Worm (Caenorhabditis elegans) whole organism, late embryonic: ENCODE measurements around the gene Y48C3A.5.

Experiments used
- C08G9.2 ChIP-seq: sonication (generic microtip); optimal IDR thresholded peaks from 2 replicates; lab custom pipeline; 2016; ENCODE audit warnings: mild to moderate bottlenecking, missing genetic modification characterization, moderate library complexity, missing compliant biosample characterization
- K09A11.1 ChIP-seq: sonication (generic microtip); optimal IDR thresholded peaks from 2 replicates; lab custom pipeline; 2017; ENCODE audit warnings: antibody characterized with exemption, mild to moderate bottlenecking, missing genetic modification characterization, missing compliant biosample characterization; ENCODE audit not compliant: insufficient read depth
- T23F11.4 ChIP-seq: fragments of 200-800 bp; sonication (Bioruptor generic); optimal IDR thresholded peaks from 2 replicates; lab custom pipeline; 2018; ENCODE audit warnings: mild to moderate bottlenecking, missing genetic modification characterization, missing compliant biosample characterization
- ceh-14 ChIP-seq: sonication (generic microtip); optimal IDR thresholded peaks from 2 replicates; lab custom pipeline; 2016; ENCODE audit warnings: missing genotype, missing genetic modification characterization, missing compliant biosample characterization
- ceh-22 ChIP-seq: sonication (generic microtip); optimal IDR thresholded peaks from 2 replicates; lab custom pipeline; 2017; ENCODE audit warnings: missing biosample characterization, missing genetic modification characterization
- ceh-31 ChIP-seq: sonication (generic microtip); optimal IDR thresholded peaks from 2 replicates; lab custom pipeline; 2016; ENCODE audit warnings: missing genetic modification characterization, missing compliant biosample characterization
- ceh-34 ChIP-seq: sonication (generic microtip); optimal IDR thresholded peaks from 2 replicates; lab custom pipeline; 2016; ENCODE audit warnings: mild to moderate bottlenecking, missing genetic modification characterization, missing compliant biosample characterization
- elt-2 ChIP-seq: sonication (generic microtip); optimal IDR thresholded peaks from 2 replicates; lab custom pipeline; 2016; ENCODE audit warnings: missing genetic modification reagents, missing genetic modification characterization, missing compliant biosample characterization
- elt-4 ChIP-seq: sonication (generic microtip); optimal IDR thresholded peaks from 2 replicates; lab custom pipeline; 2016; ENCODE audit warnings: missing genetic modification characterization, missing compliant biosample characterization
- eyg-1 ChIP-seq: sonication (generic microtip); optimal IDR thresholded peaks from 2 replicates; lab custom pipeline; 2016; ENCODE audit warnings: missing genotype, missing genetic modification characterization, missing compliant biosample characterization
- fkh-10 ChIP-seq: fragments of 150-350 bp; optimal IDR thresholded peaks from 2 replicates; lab custom pipeline; 2014; ENCODE audit warnings: missing biosample characterization, missing genetic modification reagents, missing genetic modification characterization
- fkh-6 ChIP-seq: sonication (generic microtip); optimal IDR thresholded peaks from 2 replicates; lab custom pipeline; 2016; ENCODE audit warnings: missing genetic modification characterization, missing compliant biosample characterization
- gmeb-2 ChIP-seq: sonication (generic microtip); optimal IDR thresholded peaks from 2 replicates; lab custom pipeline; 2016; ENCODE audit warnings: missing genetic modification characterization, inconsistent platforms, missing compliant biosample characterization
- hlh-15 ChIP-seq: sonication (generic microtip); optimal IDR thresholded peaks from 2 replicates; lab custom pipeline; 2016; ENCODE audit warnings: missing genetic modification characterization, missing compliant biosample characterization
- hlh-8 ChIP-seq: sonication (generic microtip); optimal IDR thresholded peaks from 2 replicates; lab custom pipeline; 2016; ENCODE audit warnings: missing genotype, missing genetic modification characterization, missing compliant biosample characterization
- lin-11 ChIP-seq: fragments of 200-800 bp; sonication (Bioruptor generic); optimal IDR thresholded peaks from 2 replicates; lab custom pipeline; 2018; ENCODE audit warnings: mild to moderate bottlenecking, missing genetic modification characterization, missing compliant biosample characterization
- mec-3 ChIP-seq: sonication (generic microtip); optimal IDR thresholded peaks from 2 replicates; lab custom pipeline; 2016; ENCODE audit warnings: borderline replicate concordance, missing genetic modification characterization, missing compliant biosample characterization
- nfya-1 ChIP-seq: sonication (generic microtip); optimal IDR thresholded peaks from 2 replicates; lab custom pipeline; 2017; ENCODE audit warnings: missing genetic modification characterization, mild to moderate bottlenecking, missing compliant biosample characterization, antibody characterized with exemption, moderate library complexity
- odd-2 ChIP-seq: sonication (generic microtip); optimal IDR thresholded peaks from 2 replicates; lab custom pipeline; 2017; ENCODE audit warnings: antibody characterized with exemption, mild to moderate bottlenecking, missing genetic modification characterization, missing compliant biosample characterization
- pat-9 ChIP-seq: fragments of 200-800 bp; sonication (Bioruptor generic); optimal IDR thresholded peaks from 2 replicates; lab custom pipeline; 2018; ENCODE audit warnings: mild to moderate bottlenecking, missing genetic modification characterization, moderate library complexity, missing compliant biosample characterization
- ref-2 ChIP-seq: sonication (generic microtip); optimal IDR thresholded peaks from 2 replicates; lab custom pipeline; 2016; ENCODE audit warnings: missing genetic modification characterization, missing compliant biosample characterization
- rnt-1 ChIP-seq: sonication (generic microtip); optimal IDR thresholded peaks from 2 replicates; lab custom pipeline; 2016; ENCODE audit warnings: missing genetic modification characterization, missing compliant biosample characterization
- sdc-2 ChIP-seq: sonication (generic microtip); optimal IDR thresholded peaks from 2 replicates; lab custom pipeline; 2016; ENCODE audit warnings: missing genotype, missing genetic modification characterization, missing compliant biosample characterization
- sox-2 ChIP-seq: fragments of 200-800 bp; sonication (Bioruptor generic); IDR thresholded peaks from 2 replicates; pipeline ENCODE4 v1.3.6; 2022; ENCODE audit warnings: missing genetic modification reagents, missing genetic modification characterization, missing compliant biosample characterization
- sox-4 ChIP-seq: sonication (generic microtip); optimal IDR thresholded peaks from 2 replicates; lab custom pipeline; 2017; ENCODE audit warnings: mild to moderate bottlenecking, missing genetic modification characterization, inconsistent platforms, missing compliant biosample characterization
- tbx-7 ChIP-seq: sonication (generic microtip); optimal IDR thresholded peaks from 2 replicates; lab custom pipeline; 2016; ENCODE audit warnings: missing genotype, missing genetic modification characterization, missing compliant biosample characterization
- unc-3 ChIP-seq, 2 experiments: fragments of 200-800 bp in 1 of 2; sonication (Bioruptor generic) in 1 of 2; sonication (generic microtip) in 1 of 2; conservative IDR thresholded peaks in 1 of 2; optimal IDR thresholded peaks in 1 of 2; 2 replicates each; pipeline versions ENCODE4 v1.3.6 to Lab custom; 2016 to 2022; ENCODE audit warnings: missing compliant biosample characterization in 2 of 2, missing genetic modification characterization in 2 of 2, missing genetic modification reagents in 1 of 2
- unc-42 ChIP-seq: sonication (generic microtip); optimal IDR thresholded peaks from 2 replicates; lab custom pipeline; 2016; ENCODE audit warnings: missing genotype, missing genetic modification characterization, missing compliant biosample characterization
- unc-55 ChIP-seq: sonication (generic microtip); optimal IDR thresholded peaks from 2 replicates; lab custom pipeline; 2017; ENCODE audit warnings: missing biosample characterization, missing genetic modification reagents, missing genetic modification characterization
- zip-5 ChIP-seq: sonication (generic microtip); optimal IDR thresholded peaks from 2 replicates; lab custom pipeline; 2016; ENCODE audit warnings: missing genetic modification characterization, missing compliant biosample characterization

Gene Y48C3A.5

DNA sequence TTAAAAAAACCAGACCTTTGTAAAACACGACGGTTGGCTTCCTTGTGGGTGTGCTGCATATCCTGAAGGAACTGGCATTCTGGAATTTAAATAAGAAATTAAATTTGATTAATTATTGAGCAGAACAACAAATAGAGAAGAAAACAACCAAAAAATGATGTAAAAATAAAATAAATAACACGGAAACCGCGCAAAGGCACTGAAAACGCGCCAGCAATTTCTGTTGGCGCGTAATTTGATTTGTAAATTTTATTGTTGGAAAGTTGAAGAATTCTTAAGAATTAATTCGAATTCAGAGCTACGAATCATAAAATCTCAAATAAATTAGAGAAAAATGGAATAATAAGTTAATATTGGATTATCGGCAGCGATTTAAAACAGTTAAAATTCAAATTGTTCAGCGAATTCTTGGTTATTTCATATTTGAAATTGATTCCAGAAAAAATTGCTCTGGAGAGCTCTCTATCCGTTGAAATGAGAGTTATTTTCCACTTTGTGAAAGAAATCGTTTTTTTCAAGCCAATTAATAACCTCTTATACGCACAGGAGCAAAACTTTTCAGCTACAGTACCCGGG, 33.0 kb upstream of the Y48C3A.5 start, which contains the start of gene romo-1:
TSS of gene romo-1 (minus strand) at position 79 of the 576 bp plus-strand sequence.
- TF ChIP-seq gmeb-2 (tag; lab: Kevin White, UChicago) = no peak
- TF ChIP-seq sox-4 = no peak
- TF ChIP-seq odd-2 (tag; lab: Kevin White, UChicago) = no peak
- TF ChIP-seq nfya-1 (tag; lab: Kevin White, UChicago) = peak; percentile 6
- no peak for TF ChIP-seq ceh-34
- TF ChIP-seq ceh-22 = no peak
- peak; percentile 57 for TF ChIP-seq unc-42

DNA sequence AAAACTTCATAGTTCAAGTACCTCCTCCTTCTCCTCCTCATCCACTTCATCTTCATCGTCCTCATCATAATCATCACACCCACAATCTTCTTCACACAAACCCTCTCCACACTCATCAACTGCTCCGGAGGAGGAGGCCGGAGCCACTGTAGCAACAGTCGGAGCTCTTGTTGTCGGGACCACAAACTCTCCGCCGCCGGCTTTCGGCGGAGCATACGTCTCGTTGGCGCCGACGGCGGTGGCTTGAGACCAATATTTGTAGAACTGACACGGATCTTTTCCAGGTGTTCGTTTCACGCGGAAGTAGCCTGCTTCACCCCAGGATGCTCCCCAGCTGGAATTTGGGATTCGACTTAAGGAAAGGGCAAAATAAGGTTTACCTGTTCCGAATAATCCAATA, 31.3 kb upstream of the Y48C3A.5 start:
- TF ChIP-seq ceh-34 = no peak
- no peak for TF ChIP-seq fkh-10 (GFP tag; lab: Kevin White, UChicago)
- no peak for TF ChIP-seq unc-42
- no peak for TF ChIP-seq zip-5
- TF ChIP-seq elt-2 (tag; lab: Kevin White, UChicago) = no peak
- TF ChIP-seq pat-9 (tag; lab: Kevin White, UChicago) = no peak
- TF ChIP-seq gmeb-2 (tag; lab: Kevin White, UChicago) = no peak
- TF ChIP-seq unc-55 = no peak

ce11 chrII:13243021-13243420, 27.9 kb upstream of the Y48C3A.5 start, which contains the start of gene F15D4.4:
TSS of gene F15D4.4 (minus strand) at chrII:13243121.
- TF ChIP-seq fkh-6 (tag; lab: Kevin White, UChicago) (no peak), ref-2 (tag; lab: Kevin White, UChicago) (no peak), C08G9.2 (tag; lab: Kevin White, UChicago) (no peak), mec-3 (tag; lab: Kevin White, UChicago) (no peak), tbx-7 (tag; lab: Kevin White, UChicago) (no peak), K09A11.1 (tag; lab: Kevin White, UChicago) (no peak), ceh-14 (tag; lab: Kevin White, UChicago) (no peak), T23F11.4 (GFP tag; lab: Kevin White, UChicago) (no peak), sdc-2 (no peak), ceh-31 (tag; lab: Kevin White, UChicago) (no peak), hlh-8 (tag; lab: Kevin White, UChicago) (no peak), sox-2 (no peak), eyg-1 (no peak), pat-9 (tag; lab: Kevin White, UChicago) (no peak)

DNA sequence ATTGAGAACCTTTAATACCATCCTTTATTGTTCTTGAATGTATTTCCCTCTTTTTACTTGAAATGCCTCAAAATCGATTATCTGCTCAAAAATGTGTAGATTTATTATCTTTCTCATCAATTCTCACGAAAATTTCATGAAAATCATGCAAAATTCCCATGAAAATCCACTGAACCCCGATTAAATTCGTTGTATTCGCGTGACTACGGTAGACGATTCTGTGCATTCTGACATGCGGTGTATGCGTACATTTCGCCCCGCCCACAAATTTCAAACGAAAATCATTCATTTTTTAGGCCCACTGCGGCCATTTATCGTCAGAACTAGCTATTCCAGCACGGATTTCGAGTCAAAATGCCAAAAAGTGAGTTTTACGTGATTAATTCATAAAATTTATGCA, 25.8 kb upstream of the Y48C3A.5 start, which contains the start of gene F15D4.5:
TSS of gene F15D4.5 (plus strand) at position 301 of the 400 bp plus-strand sequence.
- TF ChIP-seq mec-3 (tag; lab: Kevin White, UChicago) (no peak), rnt-1 (tag; lab: Kevin White, UChicago) (no peak), lin-11 (tag; lab: Kevin White, UChicago) (no peak)

ce11 chrII:13248886-13249285, 22.0 kb upstream of the Y48C3A.5 start, which contains the start of gene F15D4.6:
TSS of gene F15D4.6 (plus strand) at chrII:13249186.
- TF ChIP-seq elt-4 (tag; lab: Kevin White, UChicago) (no peak), lin-11 (tag; lab: Kevin White, UChicago) (no peak), ref-2 (tag; lab: Kevin White, UChicago) (no peak), hlh-15 (tag; lab: Kevin White, UChicago) (no peak), K09A11.1 (tag; lab: Kevin White, UChicago) (no peak), unc-3 (GFP tag; conservative IDR thresholded peaks at IDR 0.05; lab: Robert Waterston, UW) (no peak), unc-3 (tag; optimal IDR thresholded peaks at IDR 0.05; lab: Kevin White, UChicago) (no peak), ceh-14 (tag; lab: Kevin White, UChicago) (no peak)
- TF ChIP-seq, all 69 proteins: peak for 0
